Worm (Caenorhabditis elegans): ENCODE data around the gene C01G10.14.

DNA sequence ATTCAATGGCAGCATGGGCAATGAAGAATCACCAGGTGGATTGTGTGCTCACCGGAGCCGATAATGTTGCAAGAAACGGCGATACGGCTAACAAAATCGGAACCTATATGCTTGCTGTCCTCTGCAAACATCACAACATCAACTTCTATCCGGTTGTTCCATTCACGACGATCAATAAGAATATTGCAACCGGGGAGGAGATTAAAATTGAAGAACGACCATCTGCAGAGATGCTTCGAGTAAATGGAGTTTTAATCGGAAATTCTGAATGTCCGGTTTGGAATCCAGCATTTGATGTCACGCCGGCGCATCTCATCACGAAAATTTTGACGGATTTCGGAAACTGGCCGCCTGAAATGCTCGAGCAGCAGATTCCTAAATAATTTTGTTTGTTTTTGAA is 22.1 kb downstream of the C01G10.14 start:
- no peak for TF ChIP-seq ceh-13 (GFP tag; optimal IDR thresholded peaks at IDR 0.05)
- TF ChIP-seq ama-1 (optimal IDR thresholded peaks at IDR 0.05), result no peak
